Fruit fly (Drosophila melanogaster) whole organism, embryonic: ENCODE measurements around the gene Mvb12.

Experiments
- CG10274 ChIP-seq: fragments of 200-800 bp; sonication (Bioruptor generic); optimal IDR thresholded peaks from 3 replicates; lab custom pipeline; 2017; ENCODE audit warnings: missing biosample characterization, mild to moderate bottlenecking, missing genetic modification characterization
- CG10321 ChIP-seq: fragments of 200-800 bp; sonication (Bioruptor generic); IDR thresholded peaks from 2 replicates; pipeline ENCODE4 v1.3.6; 2022; ENCODE audit warnings: missing biosample characterization, missing genetic modification characterization
- CG12391 ChIP-seq: fragments of 200-800 bp; sonication (Bioruptor generic); optimal IDR thresholded peaks from 3 replicates; lab custom pipeline; 2018; ENCODE audit warnings: missing biosample characterization, mild to moderate bottlenecking, missing genetic modification characterization, moderate library complexity
- CG12769 ChIP-seq: fragments of 200-800 bp; sonication (Bioruptor generic); optimal IDR thresholded peaks from 2 replicates; lab custom pipeline; 2019; ENCODE audit warnings: missing biosample characterization, mild to moderate bottlenecking, missing genetic modification characterization, moderate library complexity
- CG13775 ChIP-seq: fragments of 200-800 bp; sonication (Bioruptor generic); optimal IDR thresholded peaks from 3 replicates; lab custom pipeline; 2017; ENCODE audit warnings: missing biosample characterization, mild to moderate bottlenecking, missing genetic modification characterization
- CG15011 ChIP-seq: fragments of 200-800 bp; sonication (Bioruptor generic); optimal IDR thresholded peaks from 3 replicates; lab custom pipeline; 2018; ENCODE audit warnings: missing biosample characterization, mild to moderate bottlenecking, missing genetic modification characterization
- CG1602 ChIP-seq: fragments of 200-800 bp; sonication (Bioruptor generic); optimal IDR thresholded peaks from 3 replicates; lab custom pipeline; 2016; ENCODE audit warnings: missing biosample characterization, missing genetic modification characterization
- CG17359 ChIP-seq: fragments of 200-800 bp; sonication (Bioruptor generic); optimal IDR thresholded peaks from 3 replicates; lab custom pipeline; 2018; ENCODE audit warnings: missing biosample characterization, mild to moderate bottlenecking, missing genetic modification characterization, moderate library complexity
- CG2129 ChIP-seq: fragments of 200-800 bp; sonication (Bioruptor generic); IDR thresholded peaks from 2 replicates; pipeline ENCODE4 v1.3.6; 2022; ENCODE audit warnings: missing biosample characterization, missing genetic modification characterization; ENCODE audit not compliant: partially characterized antibody
- CG31388 ChIP-seq: fragments of 200-800 bp; sonication (Bioruptor generic); optimal IDR thresholded peaks from 2 replicates; lab custom pipeline; 2016; ENCODE audit warnings: missing biosample characterization, missing genetic modification characterization
- CG32772 ChIP-seq: fragments of 200-800 bp; sonication (Bioruptor generic); IDR thresholded peaks from 2 replicates; pipeline ENCODE4 v1.3.6; 2022; ENCODE audit warnings: missing biosample characterization, missing genetic modification characterization
- CG3995 ChIP-seq: fragments of 200-800 bp; sonication (Bioruptor generic); optimal IDR thresholded peaks from 3 replicates; lab custom pipeline; 2016; ENCODE audit warnings: missing biosample characterization, missing genetic modification characterization
- CG4730 ChIP-seq: fragments of 200-800 bp; sonication (Bioruptor generic); IDR thresholded peaks from 2 replicates; pipeline ENCODE4 v1.3.6; 2022; ENCODE audit warnings: missing biosample characterization, missing genetic modification characterization
- CG6175 ChIP-seq: fragments of 200-800 bp; sonication (Bioruptor generic); IDR thresholded peaks from 3 replicates; pipeline ENCODE4 v1.3.6; 2022; ENCODE audit warnings: missing biosample characterization, missing genetic modification characterization
- CG6254 ChIP-seq: fragments of 200-800 bp; sonication (Bioruptor generic); optimal IDR thresholded peaks from 3 replicates; lab custom pipeline; 2017; ENCODE audit warnings: mild to moderate bottlenecking, missing biosample characterization, missing genetic modification reagents, missing genetic modification characterization
- CG6683 ChIP-seq: fragments of 200-800 bp; sonication (Bioruptor generic); optimal IDR thresholded peaks from 2 replicates; lab custom pipeline; 2017; ENCODE audit warnings: missing biosample characterization, mild to moderate bottlenecking, missing genetic modification characterization, missing genetic modification reagents
- CG6689 ChIP-seq: fragments of 200-800 bp; sonication (Bioruptor generic); IDR thresholded peaks from 2 replicates; pipeline ENCODE4 v1.3.6; 2022; ENCODE audit warnings: missing biosample characterization, missing genetic modification characterization
- CG6813 ChIP-seq: fragments of 200-800 bp; sonication (Bioruptor generic); optimal IDR thresholded peaks from 2 replicates; lab custom pipeline; 2017; ENCODE audit warnings: missing biosample characterization, missing genetic modification characterization, mild to moderate bottlenecking, moderate library complexity, missing genetic modification reagents
- CG6854 ChIP-seq: fragments of 200-800 bp; sonication (Bioruptor generic); optimal IDR thresholded peaks from 3 replicates; lab custom pipeline; 2017; ENCODE audit warnings: missing biosample characterization, mild to moderate bottlenecking, missing genetic modification characterization
- CG8924 ChIP-seq: fragments of 200-800 bp; optimal IDR thresholded peaks from 3 replicates; lab custom pipeline; 2019; ENCODE audit warnings: missing biosample characterization, mild to moderate bottlenecking, missing genetic modification characterization, moderate library complexity
- Deaf1 ChIP-seq: fragments of 200-800 bp; optimal IDR thresholded peaks from 3 replicates; lab custom pipeline; 2019; ENCODE audit warnings: missing biosample characterization, mild to moderate bottlenecking, missing genetic modification characterization, moderate library complexity
- Doc2 ChIP-seq: fragments of 200-800 bp; sonication (Bioruptor generic); IDR thresholded peaks from 2 replicates; pipeline ENCODE4 v1.3.6; 2022; ENCODE audit warnings: missing biosample characterization, missing genetic modification characterization
- Hmr ChIP-seq: fragments of 200-800 bp; sonication (Bioruptor generic); optimal IDR thresholded peaks from 3 replicates; lab custom pipeline; 2017; ENCODE audit warnings: mild to moderate bottlenecking, missing biosample characterization, missing genetic modification reagents, missing genetic modification characterization
- Lhr ChIP-seq: fragments of 200-800 bp; sonication (Bioruptor generic); optimal IDR thresholded peaks from 3 replicates; lab custom pipeline; 2017; ENCODE audit warnings: mild to moderate bottlenecking, missing biosample characterization, missing genetic modification reagents, missing genetic modification characterization
- MBD-R2 ChIP-seq: fragments of 200-800 bp; sonication (Bioruptor generic); IDR thresholded peaks from 2 replicates; pipeline ENCODE4 v1.3.6; 2022; ENCODE audit warnings: missing biosample characterization, missing genetic modification characterization
- Meics ChIP-seq: fragments of 200-800 bp; sonication (Bioruptor generic); optimal IDR thresholded peaks from 2 replicates; lab custom pipeline; 2017; ENCODE audit warnings: missing biosample characterization, mild to moderate bottlenecking, missing genetic modification characterization
- Ravus ChIP-seq: fragments of 200-800 bp; sonication (Bioruptor generic); IDR thresholded peaks from 2 replicates; pipeline ENCODE4 v1.3.6; 2022; ENCODE audit warnings: missing biosample characterization, missing genetic modification characterization
- Sox100B ChIP-seq: fragments of 200-800 bp; sonication (Bioruptor generic); optimal IDR thresholded peaks from 3 replicates; lab custom pipeline; 2018; ENCODE audit warnings: missing biosample characterization, mild to moderate bottlenecking, missing genetic modification characterization
- TFAM ChIP-seq: fragments of 200-800 bp; sonication (Bioruptor generic); optimal IDR thresholded peaks from 2 replicates; lab custom pipeline; 2017; ENCODE audit warnings: missing biosample characterization, missing genetic modification characterization, inconsistent platforms
- Vsx1 ChIP-seq: fragments of 200-800 bp; sonication (Bioruptor generic); optimal IDR thresholded peaks from 2 replicates; lab custom pipeline; 2017; ENCODE audit warnings: missing biosample characterization, mild to moderate bottlenecking, missing genetic modification characterization, missing genetic modification reagents
- ab ChIP-seq: fragments of 200-800 bp; sonication (Bioruptor generic); optimal IDR thresholded peaks from 2 replicates; lab custom pipeline; 2016; ENCODE audit warnings: missing biosample characterization, missing genetic modification characterization
- ap ChIP-seq: fragments of 200-800 bp; sonication (Bioruptor generic); IDR thresholded peaks from 2 replicates; pipeline ENCODE4 v1.3.6; 2022; ENCODE audit warnings: missing biosample characterization, missing genetic modification characterization
- dan ChIP-seq: fragments of 200-800 bp; sonication (Bioruptor generic); IDR thresholded peaks from 2 replicates; pipeline ENCODE4 v1.3.6; 2022; ENCODE audit warnings: missing biosample characterization, missing genetic modification characterization
- dimm ChIP-seq: fragments of 200-800 bp; sonication (Bioruptor generic); IDR thresholded peaks from 2 replicates; pipeline ENCODE4 v1.3.6; 2022; ENCODE audit warnings: missing biosample characterization, missing genetic modification characterization
- esg ChIP-seq: fragments of 200-800 bp; sonication (Bioruptor generic); conservative IDR thresholded peaks from 2 replicates; pipeline ENCODE4 v1.3.6; 2022; ENCODE audit warnings: missing biosample characterization, missing genetic modification characterization
- ewg ChIP-seq: fragments of 200-800 bp; sonication (Bioruptor generic); optimal IDR thresholded peaks from 3 replicates; lab custom pipeline; 2017; ENCODE audit warnings: mild to moderate bottlenecking, missing biosample characterization, missing genetic modification reagents, missing genetic modification characterization
- fd102C ChIP-seq: fragments of 200-800 bp; sonication (Bioruptor generic); optimal IDR thresholded peaks from 2 replicates; lab custom pipeline; 2018; ENCODE audit warnings: missing biosample characterization, mild to moderate bottlenecking, missing genetic modification characterization, moderate library complexity
- ftz-f1 ChIP-seq: fragments of 200-800 bp; sonication (Bioruptor generic); optimal IDR thresholded peaks from 2 replicates; lab custom pipeline; 2016; ENCODE audit warnings: missing biosample characterization, missing genetic modification characterization
- fu2 ChIP-seq: fragments of 200-800 bp; sonication (Bioruptor generic); optimal IDR thresholded peaks from 2 replicates; lab custom pipeline; 2016; ENCODE audit warnings: missing biosample characterization, missing genetic modification characterization
- gsb-n ChIP-seq: fragments of 200-800 bp; sonication (Bioruptor generic); optimal IDR thresholded peaks from 3 replicates; lab custom pipeline; 2018; ENCODE audit warnings: missing biosample characterization, mild to moderate bottlenecking, missing genetic modification characterization
- lab ChIP-seq: fragments of 200-800 bp; sonication (Bioruptor generic); optimal IDR thresholded peaks from 3 replicates; lab custom pipeline; 2017; ENCODE audit warnings: missing biosample characterization, missing genetic modification characterization, mild to moderate bottlenecking, moderate library complexity, missing genetic modification reagents
- lola ChIP-seq, 3 experiments: fragments of >200 bp in 2 of 3; fragments of 200-800 bp in 1 of 3; sonication (Bioruptor generic) in 1 of 3; optimal IDR thresholded peaks; 2 replicates each; lab custom pipeline; 2017 to 2019; ENCODE audit warnings: missing biosample characterization in 3 of 3, missing genetic modification characterization in 3 of 3, mild to moderate bottlenecking in 1 of 3, moderate library complexity in 1 of 3
- luna ChIP-seq: fragments of 200-800 bp; sonication (Bioruptor generic); optimal IDR thresholded peaks from 2 replicates; lab custom pipeline; 2016; ENCODE audit warnings: missing biosample characterization, missing genetic modification characterization
- nom ChIP-seq: fragments of 200-800 bp; sonication (Bioruptor generic); optimal IDR thresholded peaks from 2 replicates; lab custom pipeline; 2017; ENCODE audit warnings: missing biosample characterization, missing genetic modification characterization, mild to moderate bottlenecking, moderate library complexity, missing genetic modification reagents
- onecut ChIP-seq: fragments of 200-800 bp; sonication (Bioruptor generic); IDR thresholded peaks from 2 replicates; pipeline ENCODE4 v1.3.6; 2022; ENCODE audit warnings: missing biosample characterization, missing genetic modification characterization
- sima ChIP-seq: fragments of 200-800 bp; sonication (Bioruptor generic); optimal IDR thresholded peaks from 2 replicates; lab custom pipeline; 2016; ENCODE audit warnings: missing biosample characterization, missing genetic modification characterization
- ttk ChIP-seq: fragments of 200-800 bp; sonication (Bioruptor generic); IDR thresholded peaks from 2 replicates; pipeline ENCODE4 v2.1.2; 2022; ENCODE audit warnings: missing biosample characterization, missing genetic modification characterization
- vfl ChIP-seq: fragments of 200-800 bp; sonication (Bioruptor generic); optimal IDR thresholded peaks from 2 replicates; lab custom pipeline; 2016; ENCODE audit warnings: missing biosample characterization, missing genetic modification characterization
- wor ChIP-seq: fragments of 200-800 bp; sonication (Bioruptor generic); IDR thresholded peaks from 2 replicates; pipeline ENCODE4 v1.3.6; 2022; ENCODE audit warnings: missing biosample characterization, missing genetic modification characterization
- zf30C ChIP-seq: fragments of 200-800 bp; sonication (Bioruptor generic); optimal IDR thresholded peaks from 3 replicates; lab custom pipeline; 2018; ENCODE audit warnings: missing biosample characterization, mild to moderate bottlenecking, missing genetic modification characterization
- zfh2 ChIP-seq: fragments of 200-800 bp; sonication (Bioruptor generic); optimal IDR thresholded peaks from 2 replicates; lab custom pipeline; 2016; ENCODE audit warnings: missing biosample characterization, missing genetic modification characterization

The Mvb12 gene

dm6 chrX:18085470-18085797 lies 15.7 kb downstream of the Mvb12 start, which contains the start of gene Ada3 (continued):
- TF ChIP-seq CG17359 (tag; lab: Kevin White, UChicago) (peak; percentile 70), zf30C (GFP tag; lab: Kevin White, UChicago) (no peak), Lhr (peak; percentile 65), CG13775 (GFP tag; lab: Kevin White, UChicago) (peak; percentile 74), CG2129 (no peak), CG6854 (GFP tag; lab: Kevin White, UChicago) (no peak), Deaf1 (tag; lab: Kevin White, UChicago) (peak; percentile 48), CG10321 (no peak), CG4730 (GFP tag; lab: Robert Waterston, UW) (peak; percentile 58; the same call in 1 of the 2 replicates), Ravus (GFP tag; lab: Robert Waterston, UW) (no peak), CG32772 (GFP tag; lab: Robert Waterston, UW) (peak; percentile 70), MBD-R2 (GFP tag; lab: Robert Waterston, UW) (peak; percentile 68), onecut (GFP tag; lab: Robert Waterston, UW) (peak; percentile 37; the same call in 1 of the 2 replicates), CG15011 (GFP tag; lab: Kevin White, UChicago) (peak; percentile 42), dimm (GFP tag; lab: Robert Waterston, UW) (no peak), CG12391 (peak; percentile 78), lab (GFP tag; lab: Kevin White, UChicago) (peak; percentile 82), sima (GFP tag; lab: Kevin White, UChicago) (no peak), ewg (GFP tag; lab: Kevin White, UChicago) (peak; percentile 58), CG10274 (GFP tag; lab: Kevin White, UChicago) (peak; percentile 28), fd102C (GFP tag; lab: Kevin White, UChicago) (no peak), CG6813 (GFP tag; lab: Kevin White, UChicago) (no peak), CG31388 (GFP tag; lab: Kevin White, UChicago) (no peak), wor (GFP tag; lab: Robert Waterston, UW) (no peak), CG6683 (GFP tag; lab: Kevin White, UChicago) (peak; percentile 39), ap (0 out of 2 replicates have a peak, but pooled peaks have one; percentile 4), luna (GFP tag; lab: Kevin White, UChicago) (no peak), CG8924 (tag; lab: Kevin White, UChicago) (peak; percentile 75), ab (GFP tag; lab: Kevin White, UChicago) (peak; percentile 22), nom (GFP tag; lab: Kevin White, UChicago) (peak; percentile 32), CG6254 (GFP tag; lab: Kevin White, UChicago) (no peak), CG6689 (GFP tag; lab: Robert Waterston, UW) (peak; percentile 71), CG1602 (peak; percentile 67), Hmr (GFP tag; lab: Kevin White, UChicago) (peak; percentile 83), fu2 (GFP tag; lab: Kevin White, UChicago) (peak; percentile 47), Doc2 (GFP tag; lab: Robert Waterston, UW) (no peak), CG12769 (tag; lab: Kevin White, UChicago) (peak; percentile 80), vfl (GFP tag; lab: Kevin White, UChicago) (peak; percentile 65), CG3995 (peak; percentile 92), zfh2 (GFP tag; lab: Kevin White, UChicago) (peak; percentile 75), Vsx1 (GFP tag; lab: Kevin White, UChicago) (peak; percentile 29), lola (GFP tag; optimal IDR thresholded peaks at IDR 0.05; lab: Kevin White, UChicago) (peak in 1 of 3 experiments; percentile 73), dan (no peak), esg (GFP tag; lab: Robert Waterston, UW) (peak; percentile 73), ttk (GFP tag; lab: Robert Waterston, UW) (peak; percentile 51), gsb-n (peak; percentile 36), ftz-f1 (no peak), Sox100B (peak; percentile 71), CG6175 (GFP tag; lab: Robert Waterston, UW) (0 out of 3 replicates have a peak, but pooled peaks have one; percentile 31), TFAM (GFP tag; lab: Kevin White, UChicago) (no peak), Meics (GFP tag; lab: Kevin White, UChicago) (peak; percentile 75)
